Worm (Caenorhabditis elegans): ENCODE results near the gene C01B9.1.

- TF ChIP-seq pes-1 (GFP tag; IDR thresholded peaks at IDR 0.05) (no peak), tra-4 (tag; optimal IDR thresholded peaks at IDR 0.05) (no peak), tbx-37 (GFP tag; conservative IDR thresholded peaks at IDR 0.05) (no peak), aly-1 (tag; optimal IDR thresholded peaks at IDR 0.05) (no peak), flt-1 (GFP tag; IDR thresholded peaks at IDR 0.05) (no peak), hmbx-1 (tag; optimal IDR thresholded peaks at IDR 0.05) (no peak), ama-1 (optimal IDR thresholded peaks at IDR 0.05) (no peak), scrt-1 (GFP tag; IDR thresholded peaks at IDR 0.05) (no peak), ets-7 (tag; optimal IDR thresholded peaks at IDR 0.05) (no peak), F13C5.2 (tag; optimal IDR thresholded peaks at IDR 0.05) (no peak), ceh-36 (tag; optimal IDR thresholded peaks at IDR 0.05) (no peak), hmg-4 (GFP tag; optimal IDR thresholded peaks at IDR 0.05) (no peak), tbx-11 (GFP tag; IDR thresholded peaks at IDR 0.05) (no peak)
Observed at ce11 chrII:13771335-13771734, at the start of gene C01B9.1.
